In the genomic region with DNA sequence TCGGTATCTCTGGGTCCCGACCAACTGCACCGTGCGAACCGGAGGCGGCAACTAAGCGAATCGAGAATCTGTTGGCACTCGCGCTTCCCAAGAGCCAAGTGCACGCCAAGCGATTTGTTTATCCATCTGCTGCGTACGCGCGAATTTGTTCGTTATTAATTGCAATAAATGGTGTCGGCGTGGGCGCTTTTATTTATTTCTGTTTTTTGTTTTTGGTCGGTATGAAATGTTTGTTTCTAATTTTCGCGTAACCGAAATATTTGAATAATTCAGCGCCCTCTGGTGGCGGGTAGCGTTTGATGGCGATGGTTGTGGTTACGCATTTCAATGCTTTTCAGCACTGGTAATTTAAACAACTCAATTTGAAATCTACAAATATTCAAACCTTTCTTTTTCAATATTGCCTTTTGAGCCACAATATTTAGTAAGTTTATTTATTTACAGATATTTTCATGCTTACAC, we compare ENCODE assay signal across 1 fruit fly cellular context.
TF ChIP-seq lines count a peak whose summit lies in the region.

A gene (minus strand): TSS at position 51 of the 462 bp plus-strand sequence.

TF ChIP-seq in whole organism, embryonic, 481 proteins besides CTCF, POLR2A, EP300 and RAD21 (continued from another document and continues in another):
- peak; percentile 10 for TF ChIP-seq bigmax (GFP tag; optimal IDR thresholded peaks at IDR 0.05; lab: Kevin White, UChicago)
- peak; percentile 53 for TF ChIP-seq CG12236 (GFP tag; optimal IDR thresholded peaks at IDR 0.05; lab: Kevin White, UChicago)
- TF ChIP-seq Optix (GFP tag; IDR thresholded peaks at IDR 0.05; lab: Robert Waterston, UW), result no peak
- TF ChIP-seq tgo (GFP tag; IDR thresholded peaks at IDR 0.05; lab: Robert Waterston, UW), result peak; percentile 57
- TF ChIP-seq tll (GFP tag; optimal IDR thresholded peaks at IDR 0.05; lab: Kevin White, UChicago), result no peak
- peak; percentile 51 for TF ChIP-seq CG18764 (GFP tag; optimal IDR thresholded peaks at IDR 0.05; lab: Kevin White, UChicago)
- peak; percentile 84 for TF ChIP-seq sob (GFP tag; IDR thresholded peaks at IDR 0.05; lab: Robert Waterston, UW)
- TF ChIP-seq CG6683 (GFP tag; optimal IDR thresholded peaks at IDR 0.05; lab: Kevin White, UChicago), result no peak
- TF ChIP-seq Scr (GFP tag; IDR thresholded peaks at IDR 0.05; lab: Robert Waterston, UW; ENCODE audit: partially characterized antibody), result peak; percentile 59
- TF ChIP-seq Blimp-1 (GFP tag; optimal IDR thresholded peaks at IDR 0.05; lab: Kevin White, UChicago), result peak; percentile 14
- peak; percentile 37 for TF ChIP-seq fd3F (GFP tag; optimal IDR thresholded peaks at IDR 0.05; lab: Kevin White, UChicago)
- TF ChIP-seq gsb (GFP tag; IDR thresholded peaks at IDR 0.05; lab: Robert Waterston, UW), result no peak; the same call in 1 of the 2 replicates
- peak; percentile 43; the same call in 1 of the 2 replicates for TF ChIP-seq CG11085 (GFP tag; IDR thresholded peaks at IDR 0.05; lab: Robert Waterston, UW)
- peak; percentile 66 for TF ChIP-seq CG17568 (GFP tag; optimal IDR thresholded peaks at IDR 0.05; lab: Kevin White, UChicago)
- no peak for TF ChIP-seq CG11093 (GFP tag; IDR thresholded peaks at IDR 0.05; lab: Robert Waterston, UW)
- TF ChIP-seq Dek (tag; optimal IDR thresholded peaks at IDR 0.05; lab: Kevin White, UChicago), result peak; percentile 52
- TF ChIP-seq CG1792 (GFP tag; optimal IDR thresholded peaks at IDR 0.05; lab: Kevin White, UChicago), result peak; percentile 65
- TF ChIP-seq fd64A (GFP tag; optimal IDR thresholded peaks at IDR 0.05; lab: Kevin White, UChicago), result no peak
- peak; percentile 43 for TF ChIP-seq fu2 (GFP tag; optimal IDR thresholded peaks at IDR 0.05; lab: Kevin White, UChicago)
- TF ChIP-seq dmrt11E (tag; optimal IDR thresholded peaks at IDR 0.05; lab: Kevin White, UChicago), result peak; percentile 60
- TF ChIP-seq salm (tag; optimal IDR thresholded peaks at IDR 0.05; lab: Kevin White, UChicago), result no peak
- peak; percentile 28 for TF ChIP-seq CG7928 (GFP tag; optimal IDR thresholded peaks at IDR 0.05; lab: Kevin White, UChicago)
- peak; percentile 72 for TF ChIP-seq run (tag; optimal IDR thresholded peaks at IDR 0.05; lab: Kevin White, UChicago)
- no peak for TF ChIP-seq hb (GFP tag; IDR thresholded peaks at IDR 0.05; lab: Robert Waterston, UW; ENCODE audit: partially characterized antibody)
- TF ChIP-seq Chrac-16 (GFP tag; optimal IDR thresholded peaks at IDR 0.05; lab: Kevin White, UChicago), result peak; percentile 66
- TF ChIP-seq CG4707 (GFP tag; optimal IDR thresholded peaks at IDR 0.05; lab: Kevin White, UChicago), result peak; percentile 60
- no peak for TF ChIP-seq E2f1 (GFP tag; IDR thresholded peaks at IDR 0.05; lab: Robert Waterston, UW)
- no peak for TF ChIP-seq ham (GFP tag; IDR thresholded peaks at IDR 0.05; lab: Robert Waterston, UW)
- peak; percentile 55 for TF ChIP-seq CG14441 (GFP tag; IDR thresholded peaks at IDR 0.05; lab: Robert Waterston, UW)
- peak; percentile 36 for TF ChIP-seq Atf-2 (GFP tag; optimal IDR thresholded peaks at IDR 0.05; lab: Kevin White, UChicago)
- TF ChIP-seq ab (GFP tag; optimal IDR thresholded peaks at IDR 0.05; lab: Kevin White, UChicago), result no peak
- TF ChIP-seq chinmo (GFP tag; IDR thresholded peaks at IDR 0.05; lab: Robert Waterston, UW; ENCODE audit: partially characterized antibody), result peak; percentile 52; the same call in 1 of the 4 replicates
- TF ChIP-seq tio (GFP tag; optimal IDR thresholded peaks at IDR 0.05; lab: Kevin White, UChicago), result no peak
- peak; percentile 67 for TF ChIP-seq CG15514 (GFP tag; optimal IDR thresholded peaks at IDR 0.05; lab: Kevin White, UChicago)
- no peak for TF ChIP-seq CG8281 (tag; optimal IDR thresholded peaks at IDR 0.05; lab: Kevin White, UChicago)
- peak; percentile 90 for TF ChIP-seq sens (GFP tag; lab: Kevin White, UChicago)
- TF ChIP-seq Hr3 (GFP tag; optimal IDR thresholded peaks at IDR 0.05; lab: Kevin White, UChicago), result peak; percentile 62
- TF ChIP-seq Nf-YB (GFP tag; optimal IDR thresholded peaks at IDR 0.05; lab: Kevin White, UChicago), result peak; percentile 5
- peak; percentile 28 for TF ChIP-seq Bdp1 (GFP tag; optimal IDR thresholded peaks at IDR 0.05; lab: Kevin White, UChicago)
- TF ChIP-seq CG1647 (GFP tag; optimal IDR thresholded peaks at IDR 0.05; lab: Kevin White, UChicago), result peak; percentile 64
- no peak for TF ChIP-seq al (GFP tag; IDR thresholded peaks at IDR 0.05; lab: Robert Waterston, UW)
- TF ChIP-seq D (optimal IDR thresholded peaks at IDR 0.05; lab: Kevin White, UChicago), result no peak
- TF ChIP-seq D (GFP tag; optimal IDR thresholded peaks at IDR 0.05; lab: Kevin White, UChicago), result peak; percentile 36
- TF ChIP-seq Max (GFP tag; optimal IDR thresholded peaks at IDR 0.05; lab: Kevin White, UChicago), result peak; percentile 41
- no peak for TF ChIP-seq CG2129 (GFP tag; IDR thresholded peaks at IDR 0.05; lab: Robert Waterston, UW; ENCODE audit: partially characterized antibody)
- TF ChIP-seq CG8359 (GFP tag; optimal IDR thresholded peaks at IDR 0.05; lab: Kevin White, UChicago; ENCODE audit: borderline replicate concordance), result peak; percentile 21
- no peak for TF ChIP-seq mirr (GFP tag; optimal IDR thresholded peaks at IDR 0.05; lab: Kevin White, UChicago)
- TF ChIP-seq Adf1 (GFP tag; IDR thresholded peaks at IDR 0.05; lab: Robert Waterston, UW), result no peak
- no peak for TF ChIP-seq cas (GFP tag; IDR thresholded peaks at IDR 0.05; lab: Robert Waterston, UW)
- TF ChIP-seq CG12391 (tag; optimal IDR thresholded peaks at IDR 0.05; lab: Kevin White, UChicago), result peak; percentile 35
- peak; percentile 48 for TF ChIP-seq zfh2 (GFP tag; optimal IDR thresholded peaks at IDR 0.05; lab: Kevin White, UChicago)
- TF ChIP-seq CG34224 (GFP tag; IDR thresholded peaks at IDR 0.05; lab: Robert Waterston, UW; ENCODE audit: partially characterized antibody), result peak; percentile 60
- TF ChIP-seq zfh1 (GFP tag; IDR thresholded peaks at IDR 0.05; lab: Robert Waterston, UW), result peak; percentile 79
- peak; percentile 81 for TF ChIP-seq CG10267 (tag; optimal IDR thresholded peaks at IDR 0.05; lab: Kevin White, UChicago)
- TF ChIP-seq Ssrp (tag; optimal IDR thresholded peaks at IDR 0.05; lab: Kevin White, UChicago), result peak; percentile 33
- peak; percentile 17 for TF ChIP-seq Usf (GFP tag; optimal IDR thresholded peaks at IDR 0.05; lab: Kevin White, UChicago)
- peak; percentile 33 for TF ChIP-seq cato (GFP tag; optimal IDR thresholded peaks at IDR 0.05; lab: Kevin White, UChicago; ENCODE audit: borderline replicate concordance)
- 0 out of 3 replicates have a peak, but pooled peaks have one; percentile 24 for TF ChIP-seq CG2199 (GFP tag; IDR thresholded peaks at IDR 0.05; lab: Robert Waterston, UW)
- peak; percentile 39 for TF ChIP-seq dmrt99B (tag; optimal IDR thresholded peaks at IDR 0.05; lab: Kevin White, UChicago)
- peak; percentile 90 for TF ChIP-seq ci (GFP tag; IDR thresholded peaks at IDR 0.05; lab: Robert Waterston, UW)
- peak; percentile 3 for TF ChIP-seq CG4282 (GFP tag; optimal IDR thresholded peaks at IDR 0.05; lab: Kevin White, UChicago)
- TF ChIP-seq gcm2 (GFP tag; optimal IDR thresholded peaks at IDR 0.05; lab: Kevin White, UChicago), result peak; percentile 49
- peak; percentile 95 for TF ChIP-seq E2f2 (GFP tag; IDR thresholded peaks at IDR 0.05; lab: Robert Waterston, UW)
- TF ChIP-seq zen (tag; optimal IDR thresholded peaks at IDR 0.05; lab: Kevin White, UChicago), result peak; percentile 13
- TF ChIP-seq CG4360 (GFP tag; IDR thresholded peaks at IDR 0.05; lab: Robert Waterston, UW), result no peak
- TF ChIP-seq CG7372 (GFP tag; IDR thresholded peaks at IDR 0.05; lab: Robert Waterston, UW), result peak; percentile 43; the same call in 1 of the 2 replicates
- TF ChIP-seq cg (GFP tag; optimal IDR thresholded peaks at IDR 0.05; lab: Kevin White, UChicago), result no peak
- TF ChIP-seq az2 (GFP tag; optimal IDR thresholded peaks at IDR 0.05; lab: Kevin White, UChicago), result peak; percentile 76
- peak; percentile 76 for TF ChIP-seq CG3847 (GFP tag; IDR thresholded peaks at IDR 0.05; lab: Robert Waterston, UW)
- peak; percentile 61 for TF ChIP-seq CG9727 (GFP tag; optimal IDR thresholded peaks at IDR 0.05; lab: Kevin White, UChicago)
- peak; percentile 53 for TF ChIP-seq CG9609 (GFP tag; optimal IDR thresholded peaks at IDR 0.05; lab: Kevin White, UChicago)
- peak; percentile 82 for TF ChIP-seq CG17912 (GFP tag; optimal IDR thresholded peaks at IDR 0.05; lab: Kevin White, UChicago)
- peak; percentile 52 for TF ChIP-seq her (GFP tag; optimal IDR thresholded peaks at IDR 0.05; lab: Kevin White, UChicago)
- peak; percentile 39 to 48 for TF ChIP-seq Hr51 (GFP tag; optimal IDR thresholded peaks at IDR 0.05; lab: Kevin White, UChicago)
- TF ChIP-seq CG17359 (tag; optimal IDR thresholded peaks at IDR 0.05; lab: Kevin White, UChicago), result peak; percentile 53
- peak; percentile 61 for TF ChIP-seq CG7839 (tag; optimal IDR thresholded peaks at IDR 0.05; lab: Kevin White, UChicago)
- TF ChIP-seq CG17361 (GFP tag; IDR thresholded peaks at IDR 0.05; lab: Robert Waterston, UW), result 0 out of 3 replicates have a peak, but pooled peaks have one; percentile 26
- TF ChIP-seq CG16813 (GFP tag; IDR thresholded peaks at IDR 0.05; lab: Robert Waterston, UW; ENCODE audit: partially characterized antibody), result peak; percentile 61
- peak; percentile 64 for TF ChIP-seq bcd (GFP tag; optimal IDR thresholded peaks at IDR 0.05; lab: Kevin White, UChicago)
- TF ChIP-seq Six4 (GFP tag; optimal IDR thresholded peaks at IDR 0.05; lab: Kevin White, UChicago), result peak; percentile 44
- TF ChIP-seq CG32767 (GFP tag; IDR thresholded peaks at IDR 0.05; lab: Robert Waterston, UW), result no peak
- peak; percentile 44 for TF ChIP-seq Bteb2 (GFP tag; optimal IDR thresholded peaks at IDR 0.05; lab: Kevin White, UChicago)
- peak; percentile 21 for TF ChIP-seq tup (GFP tag; optimal IDR thresholded peaks at IDR 0.05; lab: Kevin White, UChicago)
- peak; percentile 53 for TF ChIP-seq luna (GFP tag; optimal IDR thresholded peaks at IDR 0.05; lab: Kevin White, UChicago)
- TF ChIP-seq CG2120 (GFP tag; optimal IDR thresholded peaks at IDR 0.05; lab: Kevin White, UChicago), result peak; percentile 77
- TF ChIP-seq CG7963 (GFP tag; IDR thresholded peaks at IDR 0.05; lab: Robert Waterston, UW; ENCODE audit: partially characterized antibody), result no peak
- TF ChIP-seq Hand (GFP tag; optimal IDR thresholded peaks at IDR 0.05; lab: Kevin White, UChicago), result peak; percentile 13
- peak; percentile 70 for TF ChIP-seq CG12659 (GFP tag; optimal IDR thresholded peaks at IDR 0.05; lab: Kevin White, UChicago)
- peak; percentile 73 for TF ChIP-seq bbx (GFP tag; IDR thresholded peaks at IDR 0.05; lab: Robert Waterston, UW; ENCODE audit: partially characterized antibody)
- peak; percentile 6 for TF ChIP-seq CG10543 (GFP tag; optimal IDR thresholded peaks at IDR 0.05; lab: Kevin White, UChicago)
- TF ChIP-seq CG12155 (GFP tag; optimal IDR thresholded peaks at IDR 0.05; lab: Kevin White, UChicago), result peak; percentile 45
- TF ChIP-seq Antp (GFP tag; optimal IDR thresholded peaks at IDR 0.05; lab: Kevin White, UChicago), result peak; percentile 70
- peak; percentile 62 for TF ChIP-seq unc-4 (GFP tag; IDR thresholded peaks at IDR 0.05; lab: Robert Waterston, UW; ENCODE audit: partially characterized antibody)
- peak; percentile 46 for TF ChIP-seq CG18476 (GFP tag; optimal IDR thresholded peaks at IDR 0.05; lab: Kevin White, UChicago)
- peak; percentile 67 for TF ChIP-seq mam (GFP tag; optimal IDR thresholded peaks at IDR 0.05; lab: Kevin White, UChicago)
- TF ChIP-seq ttk (GFP tag; IDR thresholded peaks at IDR 0.05; lab: Robert Waterston, UW), result 0 out of 2 replicates have a peak, but pooled peaks have one; percentile 25
- TF ChIP-seq z (GFP tag; IDR thresholded peaks at IDR 0.05; lab: Robert Waterston, UW), result no peak
- peak; percentile 87 for TF ChIP-seq stwl (tag; optimal IDR thresholded peaks at IDR 0.05; lab: Kevin White, UChicago)
- TF ChIP-seq YL-1 (GFP tag; optimal IDR thresholded peaks at IDR 0.05; lab: Kevin White, UChicago), result peak; percentile 21
- peak; percentile 82 for TF ChIP-seq CG13624 (GFP tag; optimal IDR thresholded peaks at IDR 0.05; lab: Kevin White, UChicago)
- TF ChIP-seq CG14667 (GFP tag; IDR thresholded peaks at IDR 0.05; lab: Robert Waterston, UW), result no peak
- no peak for TF ChIP-seq CG31388 (GFP tag; optimal IDR thresholded peaks at IDR 0.05; lab: Kevin White, UChicago)
- peak; percentile 55; the same call in 1 of the 2 replicates for TF ChIP-seq CG17328 (GFP tag; IDR thresholded peaks at IDR 0.05; lab: Robert Waterston, UW)
- TF ChIP-seq Rx (GFP tag; IDR thresholded peaks at IDR 0.05; lab: Robert Waterston, UW), result peak; percentile 36
- peak; percentile 25 for TF ChIP-seq NC2α (GFP tag; optimal IDR thresholded peaks at IDR 0.05; lab: Kevin White, UChicago)
- TF ChIP-seq bowl (GFP tag; IDR thresholded peaks at IDR 0.05; lab: Robert Waterston, UW), result no peak
- TF ChIP-seq Sry-δ (GFP tag; optimal IDR thresholded peaks at IDR 0.05; lab: Kevin White, UChicago), result peak; percentile 65
- TF ChIP-seq CG2712 (tag; optimal IDR thresholded peaks at IDR 0.05; lab: Kevin White, UChicago), result peak; percentile 47
- TF ChIP-seq CG9817 (tag; optimal IDR thresholded peaks at IDR 0.05; lab: Kevin White, UChicago), result peak; percentile 69
- peak; percentile 75; the same call in 2 of the 3 replicates for TF ChIP-seq otp (GFP tag; IDR thresholded peaks at IDR 0.05; lab: Robert Waterston, UW)
- peak; percentile 75 for TF ChIP-seq gro (GFP tag; optimal IDR thresholded peaks at IDR 0.05; lab: Kevin White, UChicago)
- peak; percentile 54 for TF ChIP-seq ERR (GFP tag; optimal IDR thresholded peaks at IDR 0.05; lab: Kevin White, UChicago)
- peak; percentile 29 for TF ChIP-seq CG6854 (GFP tag; optimal IDR thresholded peaks at IDR 0.05; lab: Kevin White, UChicago)
- no peak for TF ChIP-seq CG4404 (GFP tag; IDR thresholded peaks at IDR 0.05; lab: Robert Waterston, UW)
- no peak for TF ChIP-seq ap (GFP tag; IDR thresholded peaks at IDR 0.05; lab: Robert Waterston, UW)
- peak; percentile 99 for TF ChIP-seq Myb (GFP tag; optimal IDR thresholded peaks at IDR 0.05; lab: Kevin White, UChicago)
- peak; percentile 16 for TF ChIP-seq trem (tag; optimal IDR thresholded peaks at IDR 0.05; lab: Kevin White, UChicago)
- TF ChIP-seq nau (GFP tag; optimal IDR thresholded peaks at IDR 0.05; lab: Kevin White, UChicago), result peak; percentile 47
- peak; percentile 47; the same call in 1 of the 2 replicates for TF ChIP-seq Ada2b (GFP tag; IDR thresholded peaks at IDR 0.05; lab: Robert Waterston, UW)
- 0 out of 3 replicates have a peak, but pooled peaks have one; percentile 14 for TF ChIP-seq ase (GFP tag; IDR thresholded peaks at IDR 0.05; lab: Robert Waterston, UW)
- peak; percentile 33 for TF ChIP-seq CG11398 (GFP tag; optimal IDR thresholded peaks at IDR 0.05; lab: Kevin White, UChicago)
- TF ChIP-seq Sry-β (GFP tag; optimal IDR thresholded peaks at IDR 0.05; lab: Kevin White, UChicago), result no peak
- TF ChIP-seq Rfx (GFP tag; IDR thresholded peaks at IDR 0.05; lab: Robert Waterston, UW), result peak; percentile 90
